Worm (Caenorhabditis elegans) whole organism, L2 larva: ENCODE data around the gene htp-1.

Experiments
- C34F6.9 ChIP-seq: fragments of 150-350 bp; optimal IDR thresholded peaks from 2 replicates; lab custom pipeline; 2014; ENCODE audit warnings: missing biosample characterization, missing genetic modification characterization
- F13H6.1 ChIP-seq: sonication (generic microtip); optimal IDR thresholded peaks from 2 replicates; lab custom pipeline; 2016; ENCODE audit warnings: missing genetic modification characterization, missing compliant biosample characterization
- Y55F3AM.14 ChIP-seq: fragments of 200-800 bp; sonication (Bioruptor generic); optimal IDR thresholded peaks from 2 replicates; lab custom pipeline; 2018; ENCODE audit warnings: mild to moderate bottlenecking, missing genetic modification characterization, missing compliant biosample characterization
- ZK546.5 ChIP-seq: sonication (generic microtip); optimal IDR thresholded peaks from 2 replicates; lab custom pipeline; 2017; ENCODE audit warnings: missing biosample characterization, missing genetic modification characterization
- ama-1 ChIP-seq: fragments of 150-350 bp; optimal IDR thresholded peaks from 2 replicates; lab custom pipeline; 2018; ENCODE audit warnings: inconsistent platforms
- blmp-1 ChIP-seq: sonication (generic microtip); optimal IDR thresholded peaks from 2 replicates; lab custom pipeline; 2017; ENCODE audit warnings: missing genetic modification characterization, mild to moderate bottlenecking, missing compliant biosample characterization, antibody characterized with exemption, moderate library complexity; ENCODE audit not compliant: insufficient read depth
- ceh-16 ChIP-seq: fragments of 150-350 bp; optimal IDR thresholded peaks from 2 replicates; lab custom pipeline; 2014; ENCODE audit warnings: missing biosample characterization, missing genetic modification characterization
- ceh-82 ChIP-seq: fragments of 150-350 bp; optimal IDR thresholded peaks from 2 replicates; lab custom pipeline; 2014; ENCODE audit warnings: missing biosample characterization, missing genetic modification characterization
- crh-2 ChIP-seq: sonication (generic microtip); optimal IDR thresholded peaks from 2 replicates; lab custom pipeline; 2017; ENCODE audit warnings: missing biosample characterization, missing genetic modification characterization
- dmd-4 ChIP-seq: sonication (generic microtip); optimal IDR thresholded peaks from 2 replicates; lab custom pipeline; 2017; ENCODE audit warnings: missing biosample characterization, missing genetic modification characterization
- elt-3 ChIP-seq: sonication (generic microtip); optimal IDR thresholded peaks from 2 replicates; lab custom pipeline; 2017; ENCODE audit warnings: missing biosample characterization, missing genetic modification characterization
- fos-1 ChIP-seq: fragments of 150-350 bp; optimal IDR thresholded peaks from 2 replicates; lab custom pipeline; 2014; ENCODE audit warnings: missing biosample characterization, missing genetic modification characterization
- gmeb-1 ChIP-seq: fragments of 150-350 bp; optimal IDR thresholded peaks from 2 replicates; lab custom pipeline; 2014; ENCODE audit warnings: missing biosample characterization, missing genetic modification characterization
- lin-11 ChIP-seq: fragments of 150-350 bp; sonication (generic microtip); optimal IDR thresholded peaks from 2 replicates; lab custom pipeline; 2014; ENCODE audit warnings: missing biosample characterization, missing genetic modification characterization, inconsistent platforms, mixed read lengths
- lin-13 ChIP-seq: fragments of 150-350 bp; optimal IDR thresholded peaks from 2 replicates; lab custom pipeline; 2014; ENCODE audit warnings: missing biosample characterization, missing genetic modification reagents, missing genetic modification characterization
- lin-39 ChIP-seq: fragments of 150-350 bp; optimal IDR thresholded peaks from 2 replicates; lab custom pipeline; 2014; ENCODE audit warnings: missing biosample characterization, missing genetic modification reagents, missing genetic modification characterization
- lsy-2 ChIP-seq, 2 experiments: fragments of 150-350 bp in 1 of 2; sonication (generic microtip) in 1 of 2; optimal IDR thresholded peaks; 2 replicates each; lab custom pipeline; 2014 to 2017; ENCODE audit warnings: missing biosample characterization in 2 of 2, missing genetic modification characterization in 2 of 2
- nhr-11 ChIP-seq: fragments of 150-350 bp; optimal IDR thresholded peaks from 2 replicates; lab custom pipeline; 2014; ENCODE audit warnings: missing biosample characterization, missing genetic modification characterization
- nhr-129 ChIP-seq: fragments of 150-350 bp; optimal IDR thresholded peaks from 2 replicates; lab custom pipeline; 2014; ENCODE audit warnings: missing biosample characterization, missing genetic modification characterization
- nhr-21 ChIP-seq: fragments of 150-350 bp; optimal IDR thresholded peaks from 2 replicates; lab custom pipeline; 2014; ENCODE audit warnings: missing biosample characterization, missing genetic modification characterization
- nhr-23 ChIP-seq: fragments of 150-350 bp; optimal IDR thresholded peaks from 2 replicates; lab custom pipeline; 2014; ENCODE audit warnings: missing biosample characterization, missing genetic modification reagents, missing genetic modification characterization
- nhr-237 ChIP-seq: fragments of 150-350 bp; optimal IDR thresholded peaks from 2 replicates; lab custom pipeline; 2014; ENCODE audit warnings: missing biosample characterization, missing genetic modification characterization
- nhr-25 ChIP-seq: fragments of 150-350 bp; sonication (generic microtip); optimal IDR thresholded peaks from 3 replicates; lab custom pipeline; 2014; ENCODE audit warnings: missing biosample characterization, missing genetic modification characterization
- nhr-77 ChIP-seq: fragments of 150-350 bp; optimal IDR thresholded peaks from 2 replicates; lab custom pipeline; 2014; ENCODE audit warnings: missing biosample characterization, missing genetic modification characterization
- sem-4 ChIP-seq: fragments of 150-350 bp; optimal IDR thresholded peaks from 2 replicates; lab custom pipeline; 2014; ENCODE audit warnings: missing biosample characterization, missing genetic modification reagents, missing genetic modification characterization
- skn-1 ChIP-seq: sonication (generic microtip); optimal IDR thresholded peaks from 2 replicates; lab custom pipeline; 2017; ENCODE audit warnings: missing biosample characterization, missing genetic modification characterization
- sma-3 ChIP-seq: sonication (generic microtip); optimal IDR thresholded peaks from 2 replicates; lab custom pipeline; 2016; ENCODE audit warnings: missing genetic modification reagents, missing genetic modification characterization, missing compliant biosample characterization
- sma-9 ChIP-seq, 2 experiments: fragments of 150-350 bp in 1 of 2; sonication (generic microtip) in 1 of 2; optimal IDR thresholded peaks; 2 replicates each; lab custom pipeline; 2014 to 2016; ENCODE audit warnings: missing genetic modification characterization in 2 of 2, mild to moderate bottlenecking in 1 of 2, missing biosample characterization in 1 of 2, missing compliant biosample characterization in 1 of 2, missing genetic modification reagents in 1 of 2, moderate library complexity in 1 of 2
- snpc-4 ChIP-seq: fragments of 150-350 bp; optimal IDR thresholded peaks from 2 replicates; lab custom pipeline; 2014; ENCODE audit warnings: missing biosample characterization, missing genetic modification characterization
- unc-39 ChIP-seq: fragments of 150-350 bp; optimal IDR thresholded peaks from 2 replicates; lab custom pipeline; 2014; ENCODE audit warnings: missing biosample characterization, missing genetic modification characterization
- unc-55 ChIP-seq: fragments of 150-350 bp; sonication (generic microtip); optimal IDR thresholded peaks from 3 replicates; lab custom pipeline; 2014; ENCODE audit warnings: missing biosample characterization, missing genetic modification reagents, missing genetic modification characterization
- unc-62 ChIP-seq: fragments of 150-350 bp; optimal IDR thresholded peaks from 2 replicates; lab custom pipeline; 2014; ENCODE audit warnings: missing biosample characterization, missing genetic modification reagents, missing genetic modification characterization
- zag-1 ChIP-seq: fragments of 150-350 bp; optimal IDR thresholded peaks from 2 replicates; lab custom pipeline; 2014; ENCODE audit warnings: missing biosample characterization, missing genetic modification characterization

htp-1 gene

ce11 chrIV:5370914-5371313, 20.4 kb downstream of the htp-1 start:
- TF ChIP-seq Y55F3AM.14 (GFP tag; lab: Kevin White, UChicago) (no peak), unc-55 (GFP tag; lab: Kevin White, UChicago) (peak; percentile 53), lsy-2 (tag; optimal IDR thresholded peaks at IDR 0.05; lab: Kevin White, UChicago) (peak in 1 of 2 experiments; percentile 26)

- TF ChIP-seq ZK546.5 (no peak), C34F6.9 (tag; lab: Kevin White, UChicago) (peak; percentile 2)
Measured at ce11 chrIV:5369414-5369813, 21.9 kb downstream of the htp-1 start, which contains the start of gene F41H10.3. Gene F41H10.3 (plus strand): TSS chrIV:5369801.

DNA sequence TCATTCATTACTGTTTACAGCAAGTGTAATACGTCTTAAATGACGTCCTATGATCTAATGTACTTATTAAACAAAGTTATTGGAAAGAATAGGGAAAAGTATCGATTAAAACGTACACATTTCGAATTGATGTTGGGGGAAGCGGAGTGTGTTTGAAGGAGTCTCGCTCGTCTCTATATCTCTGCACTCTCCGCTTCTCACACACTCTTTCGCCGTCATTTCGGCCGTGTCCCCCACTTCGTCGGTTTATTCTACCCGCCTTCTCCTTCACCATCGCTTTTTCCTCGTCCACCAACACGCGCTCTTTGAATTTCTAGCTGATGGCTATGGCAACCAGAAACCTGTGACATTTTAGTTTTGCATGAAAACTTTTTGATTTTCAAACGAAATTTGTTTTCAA, 22.5 kb downstream of the htp-1 start:
- TF ChIP-seq lsy-2 (tag; optimal IDR thresholded peaks at IDR 0.05; lab: Kevin White, UChicago) = peak in 1 of 2 experiments; percentile 45
- no peak for TF ChIP-seq nhr-11 (tag; lab: Kevin White, UChicago)
- peak; percentile 37 for TF ChIP-seq snpc-4 (tag; lab: Kevin White, UChicago)
- peak; percentile 50 for TF ChIP-seq nhr-129 (tag; lab: Kevin White, UChicago)
- TF ChIP-seq C34F6.9 (tag; lab: Kevin White, UChicago) = peak; percentile 63
- no peak for TF ChIP-seq unc-39
- peak; percentile 52 for TF ChIP-seq unc-55 (GFP tag; lab: Kevin White, UChicago)
- no peak for TF ChIP-seq lin-39 (tag; lab: Kevin White, UChicago)
- TF ChIP-seq gmeb-1 (tag; lab: Kevin White, UChicago) = no peak
- peak; percentile 20 for TF ChIP-seq nhr-25
- TF ChIP-seq F13H6.1 = peak; percentile 29
- TF ChIP-seq ceh-16 (tag; lab: Kevin White, UChicago) = no peak
- no peak for TF ChIP-seq lin-13
- no peak for TF ChIP-seq sem-4
- TF ChIP-seq sma-9 (GFP tag; optimal IDR thresholded peaks at IDR 0.05; lab: Kevin White, UChicago) = peak; percentile 11
- no peak for TF ChIP-seq sma-9 (tag; optimal IDR thresholded peaks at IDR 0.05; lab: Kevin White, UChicago)
- peak; percentile 34 for TF ChIP-seq crh-2 (tag; lab: Kevin White, UChicago)

ce11 chrIV:5367899-5368298, 23.5 kb downstream of the htp-1 start:
- TF ChIP-seq ama-1 (lab: Kevin White, UChicago) (no peak), nhr-129 (tag; lab: Kevin White, UChicago) (no peak), nhr-11 (tag; lab: Kevin White, UChicago) (no peak), sma-9 (GFP tag; optimal IDR thresholded peaks at IDR 0.05; lab: Kevin White, UChicago) (no peak), sma-9 (tag; optimal IDR thresholded peaks at IDR 0.05; lab: Kevin White, UChicago) (no peak), crh-2 (tag; lab: Kevin White, UChicago) (no peak), sma-3 (GFP tag; lab: Kevin White, UChicago) (no peak), unc-39 (no peak), zag-1 (tag; lab: Kevin White, UChicago) (no peak), skn-1 (tag; lab: Kevin White, UChicago) (no peak), nhr-77 (no peak)

DNA sequence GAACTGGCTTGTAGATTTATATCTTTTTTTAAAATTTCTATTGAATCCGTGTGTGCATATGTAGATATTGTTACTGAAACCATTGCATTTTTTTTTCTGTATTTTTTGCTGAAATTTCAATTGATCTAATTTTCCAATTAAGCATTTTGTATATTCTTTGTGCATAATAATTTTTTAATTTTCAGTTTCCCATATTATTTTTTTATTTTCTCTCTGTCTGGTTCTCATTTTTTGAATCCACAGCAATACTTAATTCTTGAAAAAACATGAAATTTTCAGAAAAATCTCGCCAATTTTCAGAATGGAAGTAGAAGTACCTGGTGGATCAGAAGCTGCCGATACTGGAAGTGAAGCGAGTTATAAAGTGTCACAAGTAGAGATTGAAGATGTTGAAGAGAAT, 24.8 kb downstream of the htp-1 start, which contains the start of gene sand-1:
Gene sand-1 (plus strand): TSS at position 301 of the 400 bp plus-strand sequence.
- TF ChIP-seq nhr-237 (tag; lab: Kevin White, UChicago) (no peak), nhr-23 (tag; lab: Kevin White, UChicago) (no peak), fos-1 (tag; lab: Kevin White, UChicago) (no peak), gmeb-1 (tag; lab: Kevin White, UChicago) (no peak), blmp-1 (tag; lab: Kevin White, UChicago) (no peak), lin-11 (tag; lab: Kevin White, UChicago) (no peak), dmd-4 (tag; lab: Kevin White, UChicago) (no peak), ceh-16 (tag; lab: Kevin White, UChicago) (no peak), unc-62 (no peak), elt-3 (tag; lab: Kevin White, UChicago) (no peak), zag-1 (tag; lab: Kevin White, UChicago) (no peak), nhr-25 (no peak), nhr-21 (tag; lab: Kevin White, UChicago) (no peak), F13H6.1 (no peak), ceh-82 (no peak)
